Fruit fly (Drosophila melanogaster): ENCODE results near the gene GILT3.

- TF ChIP-seq rn (GFP tag; IDR thresholded peaks at IDR 0.05) (no peak), gl (tag; optimal IDR thresholded peaks at IDR 0.05) (no peak), D1 (tag; optimal IDR thresholded peaks at IDR 0.05) (no peak)
Measured at dm6 chr3R:23642836-23643235, 34.3 kb upstream of the GILT3 start.
